Fruit fly (Drosophila melanogaster) whole organism, adult: Measurements from ENCODE around the gene PNKP.

Source experiments
- CG1620 ChIP-seq: fragments of 200-800 bp; sonication (Bioruptor generic); optimal IDR thresholded peaks from 2 replicates; lab custom pipeline; 2016; ENCODE audit warnings: missing biosample characterization, missing genetic modification characterization
- CG33017 ChIP-seq: fragments of 200-800 bp; sonication (Bioruptor generic); optimal IDR thresholded peaks from 2 replicates; lab custom pipeline; 2018; ENCODE audit warnings: missing biosample characterization, mild to moderate bottlenecking, missing genetic modification characterization, moderate library complexity
- CG7101 ChIP-seq: fragments of 200-800 bp; sonication (Bioruptor generic); optimal IDR thresholded peaks from 2 replicates; lab custom pipeline; 2018; ENCODE audit warnings: missing biosample characterization, mild to moderate bottlenecking, missing genetic modification characterization, moderate library complexity
- Clk ChIP-seq: fragments of 200-800 bp; sonication (Bioruptor generic); optimal IDR thresholded peaks from 2 replicates; lab custom pipeline; 2017; ENCODE audit warnings: missing biosample characterization, missing genetic modification characterization
- Hr96 ChIP-seq: fragments of 200-800 bp; sonication (Bioruptor generic); optimal IDR thresholded peaks from 2 replicates; lab custom pipeline; 2016; ENCODE audit warnings: missing biosample characterization, missing genetic modification characterization
- cnc ChIP-seq, 2 experiments: fragments of >200 bp; optimal IDR thresholded peaks; 2 replicates each; lab custom pipeline; 2017
- ovo ChIP-seq: fragments of 200-800 bp; sonication (Bioruptor generic); optimal IDR thresholded peaks from 2 replicates; lab custom pipeline; 2016; ENCODE audit warnings: missing biosample characterization, missing genetic modification characterization

- TF ChIP-seq CG33017 (tag; lab: Kevin White, UChicago), result no peak
- TF ChIP-seq Hr96 (GFP tag; lab: Kevin White, UChicago), result peak; percentile 1
- no peak for TF ChIP-seq ovo (GFP tag; lab: Kevin White, UChicago)
- no peak for TF ChIP-seq cnc (optimal IDR thresholded peaks at IDR 0.05; lab: Kevin White, UChicago)
- TF ChIP-seq CG7101 (tag; lab: Kevin White, UChicago), result peak; percentile 0
- no peak for TF ChIP-seq Clk (GFP tag; lab: Kevin White, UChicago)
- TF ChIP-seq CG1620, result no peak
Observed at dm6 chr3R:8355579-8355978, 12.3 kb upstream of the PNKP start.
